Fruit fly (Drosophila melanogaster): ENCODE data around the gene ImpL2.

Gene ImpL2

DNA sequence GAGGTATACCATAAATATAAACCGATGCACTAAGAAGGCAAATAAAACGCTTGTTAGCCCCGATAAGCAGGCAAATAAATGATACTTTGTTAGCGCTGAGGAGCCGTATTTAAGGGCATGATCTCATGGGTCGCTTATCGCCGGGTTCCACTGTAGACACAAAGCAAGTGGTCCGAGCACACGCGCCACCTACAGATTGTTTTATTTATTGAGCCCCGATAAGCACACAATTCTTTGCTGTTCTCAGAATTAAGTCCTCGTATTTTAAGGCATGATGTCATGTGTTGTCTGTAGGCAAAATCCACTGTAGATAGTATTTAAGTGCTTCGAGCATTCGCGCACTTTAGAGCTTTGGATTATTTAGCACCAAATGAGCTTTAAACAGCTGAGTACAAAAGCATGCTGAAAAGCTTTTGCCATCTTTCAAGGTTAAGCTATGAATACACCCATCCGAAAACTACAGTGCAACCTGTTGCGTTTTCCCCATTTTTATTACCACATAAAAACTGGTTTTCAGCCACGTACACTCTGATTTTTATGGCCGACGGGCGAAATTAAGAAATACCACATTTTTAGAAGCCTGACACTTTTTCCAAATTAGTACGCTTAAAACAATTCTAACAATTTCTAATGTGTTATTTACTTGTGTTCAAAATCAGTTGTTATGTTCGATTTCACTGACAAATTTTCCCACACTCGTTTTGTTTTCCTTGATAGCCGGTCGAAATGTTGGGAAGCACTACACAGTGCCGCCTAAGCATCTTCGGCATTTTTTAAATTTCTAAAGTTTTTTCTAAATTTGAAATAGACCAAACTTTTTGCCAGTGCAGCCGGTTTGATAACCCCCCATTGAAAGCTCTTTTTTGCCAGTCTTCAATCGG, 3.7 kb upstream of the ImpL2 start, which contains the start of gene Sqor (continued):
- peak; percentile 88 for TF ChIP-seq CG18599 (GFP tag; optimal IDR thresholded peaks at IDR 0.05)
- TF ChIP-seq gfzf (GFP tag; optimal IDR thresholded peaks at IDR 0.05): peak; percentile 31
- peak; percentile 3 for TF ChIP-seq CG10565 (GFP tag; optimal IDR thresholded peaks at IDR 0.05)
- TF ChIP-seq Atf6 (GFP tag; IDR thresholded peaks at IDR 0.05): peak; percentile 82
- TF ChIP-seq Tbp (GFP tag; optimal IDR thresholded peaks at IDR 0.05): no peak
- no peak for TF ChIP-seq TFAM (GFP tag; optimal IDR thresholded peaks at IDR 0.05)
- TF ChIP-seq HLH4C (GFP tag; IDR thresholded peaks at IDR 0.05; ENCODE audit: partially characterized antibody): peak; percentile 16; the same call in 1 of the 3 replicates
- peak; percentile 77 for TF ChIP-seq salm (tag; optimal IDR thresholded peaks at IDR 0.05)
- TF ChIP-seq CG7372 (GFP tag; IDR thresholded peaks at IDR 0.05): peak; percentile 60
- TF ChIP-seq E2f2 (GFP tag; IDR thresholded peaks at IDR 0.05): peak; percentile 59
- TF ChIP-seq dati (GFP tag; IDR thresholded peaks at IDR 0.05): 0 out of 2 replicates have a peak, but pooled peaks have one; percentile 1
- no peak for TF ChIP-seq yki (optimal IDR thresholded peaks at IDR 0.05)
- TF ChIP-seq CG15073 (GFP tag; optimal IDR thresholded peaks at IDR 0.05): peak; percentile 49
- TF ChIP-seq CHES-1-like (GFP tag; optimal IDR thresholded peaks at IDR 0.05): peak; percentile 85
- peak; percentile 87 for TF ChIP-seq CG9727 (GFP tag; optimal IDR thresholded peaks at IDR 0.05)
- TF ChIP-seq CG12104 (GFP tag; optimal IDR thresholded peaks at IDR 0.05): peak; percentile 74
- peak; percentile 90 for TF ChIP-seq mam (GFP tag; optimal IDR thresholded peaks at IDR 0.05)
- TF ChIP-seq Blimp-1 (GFP tag; optimal IDR thresholded peaks at IDR 0.05): peak; percentile 62
- TF ChIP-seq da (GFP tag; optimal IDR thresholded peaks at IDR 0.05): peak; percentile 66
- peak; percentile 99 for TF ChIP-seq grau (tag; optimal IDR thresholded peaks at IDR 0.05)
- TF ChIP-seq zfh1 (GFP tag; IDR thresholded peaks at IDR 0.05): peak; percentile 66; the same call in 2 of the 3 replicates
- peak; percentile 80 for TF ChIP-seq ci (GFP tag; IDR thresholded peaks at IDR 0.05)
- TF ChIP-seq pfk (GFP tag; optimal IDR thresholded peaks at IDR 0.05): peak; percentile 14
- peak; percentile 80 for TF ChIP-seq CG4282 (GFP tag; optimal IDR thresholded peaks at IDR 0.05)
- TF ChIP-seq wek (GFP tag; optimal IDR thresholded peaks at IDR 0.05): peak; percentile 58
- TF ChIP-seq CG14710 (tag; optimal IDR thresholded peaks at IDR 0.05): peak; percentile 21
- TF ChIP-seq gcm (GFP tag; optimal IDR thresholded peaks at IDR 0.05): peak; percentile 68
- TF ChIP-seq Sry-δ (GFP tag; optimal IDR thresholded peaks at IDR 0.05): peak; percentile 28
- TF ChIP-seq hbn (GFP tag; IDR thresholded peaks at IDR 0.05; ENCODE audit: partially characterized antibody): no peak
- no peak for TF ChIP-seq zen (tag; optimal IDR thresholded peaks at IDR 0.05)
- TF ChIP-seq ken (GFP tag; IDR thresholded peaks at IDR 0.05): peak; percentile 57
- peak; percentile 88 for TF ChIP-seq dmrt99B (tag; optimal IDR thresholded peaks at IDR 0.05)
- TF ChIP-seq CG17829 (tag; optimal IDR thresholded peaks at IDR 0.05): peak; percentile 78
- 0 out of 2 replicates have a peak, but pooled peaks have one; percentile 19 for TF ChIP-seq unc-4 (GFP tag; IDR thresholded peaks at IDR 0.05; ENCODE audit: partially characterized antibody)
- TF ChIP-seq otp (GFP tag; IDR thresholded peaks at IDR 0.05): peak; percentile 67
- peak; percentile 84 for TF ChIP-seq lab (GFP tag; optimal IDR thresholded peaks at IDR 0.05)
- peak; percentile 87 for TF ChIP-seq eyg (GFP tag; optimal IDR thresholded peaks at IDR 0.05)
- TF ChIP-seq sd (tag; optimal IDR thresholded peaks at IDR 0.05): peak; percentile 80
- TF ChIP-seq Atf3 (GFP tag; optimal IDR thresholded peaks at IDR 0.05): peak; percentile 93
- peak; percentile 69; the same call in 2 of the 3 replicates for TF ChIP-seq CG6175 (GFP tag; IDR thresholded peaks at IDR 0.05)
- peak; percentile 61 to 81 for TF ChIP-seq chif (GFP tag; optimal IDR thresholded peaks at IDR 0.05)
- peak; percentile 72 for TF ChIP-seq CG4328 (GFP tag; optimal IDR thresholded peaks at IDR 0.05)
- peak; percentile 28 for TF ChIP-seq Lhr (GFP tag; optimal IDR thresholded peaks at IDR 0.05)
- TF ChIP-seq CG34422 (GFP tag; IDR thresholded peaks at IDR 0.05): peak; percentile 76; the same call in 2 of the 3 replicates
- peak; percentile 87 for TF ChIP-seq Side (GFP tag; optimal IDR thresholded peaks at IDR 0.05)
- peak; percentile 51 for TF ChIP-seq CG10654 (GFP tag; optimal IDR thresholded peaks at IDR 0.05)
- TF ChIP-seq ind (GFP tag; optimal IDR thresholded peaks at IDR 0.05): peak; percentile 79
- TF ChIP-seq Mad (GFP tag; optimal IDR thresholded peaks at IDR 0.05): peak; percentile 76

Measured in whole organism, embryonic.